Worm (Caenorhabditis elegans) whole organism, L2 larva: Measurements from ENCODE around the gene F59A6.10.

Experiments
- nhr-77 ChIP-seq: fragments of 150-350 bp; optimal IDR thresholded peaks from 2 replicates; lab custom pipeline; 2014; ENCODE audit warnings: missing biosample characterization, missing genetic modification characterization
- ztf-4 ChIP-seq: fragments of 150-350 bp; optimal IDR thresholded peaks from 2 replicates; lab custom pipeline; 2014; ENCODE audit warnings: missing biosample characterization, missing genetic modification characterization

- no peak for TF ChIP-seq nhr-77 (tag; lab: Kevin White, UChicago)
- TF ChIP-seq ztf-4: no peak
Measured at ce11 chrII:5039912-5040311, 36.2 kb downstream of the F59A6.10 start, which contains the start of gene golg-2.
